Worm (Caenorhabditis elegans) whole organism, L3 larva: ENCODE results near the gene fbxb-55.

Experiments
- ama-1 ChIP-seq: fragments of 150-350 bp; optimal IDR thresholded peaks from 2 replicates; lab custom pipeline; 2018
- elt-2 ChIP-seq: sonication (generic microtip); optimal IDR thresholded peaks from 2 replicates; lab custom pipeline; 2016; ENCODE audit warnings: missing genetic modification reagents, mild to moderate bottlenecking, missing genetic modification characterization, missing compliant biosample characterization
- nhr-28 ChIP-seq: fragments of 150-350 bp; optimal IDR thresholded peaks from 2 replicates; lab custom pipeline; 2014; ENCODE audit warnings: missing biosample characterization, missing genetic modification characterization
- nhr-77 ChIP-seq: fragments of 150-350 bp; optimal IDR thresholded peaks from 2 replicates; lab custom pipeline; 2014; ENCODE audit warnings: missing biosample characterization, missing genetic modification characterization
- snpc-4 ChIP-seq: fragments of 150-350 bp; optimal IDR thresholded peaks from 2 replicates; lab custom pipeline; 2014; ENCODE audit warnings: missing biosample characterization, missing genetic modification characterization
- unc-39 ChIP-seq: sonication (generic microtip); optimal IDR thresholded peaks from 4 replicates; lab custom pipeline; 2017; ENCODE audit warnings: missing biosample characterization, missing genetic modification characterization

ce11 chrIV:4085787-4086262 lies 17.2 kb downstream of the fbxb-55 start, which contains the start of gene C35B1.2:
- TF ChIP-seq unc-39, result no peak
- no peak for TF ChIP-seq snpc-4 (tag; lab: Kevin White, UChicago)
- no peak for TF ChIP-seq nhr-28 (tag; lab: Kevin White, UChicago)
- TF ChIP-seq elt-2 (tag; lab: Kevin White, UChicago), result no peak
- no peak for TF ChIP-seq nhr-77 (tag; lab: Kevin White, UChicago)
- no peak for TF ChIP-seq ama-1 (lab: Kevin White, UChicago)
